Fruit fly (Drosophila melanogaster) whole organism, embryonic: ENCODE data around the gene CG42727.

Experiments
- CG2116 ChIP-seq: fragments of 200-800 bp; sonication (Bioruptor generic); optimal IDR thresholded peaks from 3 replicates; lab custom pipeline; 2018; ENCODE audit warnings: missing biosample characterization, mild to moderate bottlenecking, missing genetic modification characterization
- CG6272 ChIP-seq: fragments of 200-800 bp; sonication (Bioruptor generic); IDR thresholded peaks from 2 replicates; pipeline ENCODE4 v1.3.6; 2022; ENCODE audit warnings: missing biosample characterization, missing genetic modification characterization
- Opbp ChIP-seq: fragments of 200-800 bp; sonication (Bioruptor generic); IDR thresholded peaks from 3 replicates; pipeline ENCODE4 v1.3.6; 2022; ENCODE audit warnings: missing biosample characterization, missing genetic modification characterization; ENCODE audit not compliant: partially characterized antibody
- psq ChIP-seq: fragments of 200-800 bp; sonication (Bioruptor generic); optimal IDR thresholded peaks from 2 replicates; lab custom pipeline; 2017; ENCODE audit warnings: missing biosample characterization, missing genetic modification characterization

- TF ChIP-seq psq (GFP tag; lab: Kevin White, UChicago) (no peak), Opbp (GFP tag; lab: Robert Waterston, UW) (no peak), CG6272 (no peak), CG2116 (GFP tag; lab: Kevin White, UChicago) (no peak)
Measured at dm6 chr3R:15366839-15367238, 19.0 kb downstream of the CG42727 start.
